Fruit fly (Drosophila melanogaster) whole organism, embryonic: ENCODE results near the gene CG15473.

Experiments
- Abd-B ChIP-seq: fragments of 200-800 bp; sonication (Bioruptor generic); optimal IDR thresholded peaks from 2 replicates; lab custom pipeline; 2018; ENCODE audit warnings: missing biosample characterization, mild to moderate bottlenecking, missing genetic modification characterization, moderate library complexity
- B-H2 ChIP-seq: fragments of 200-800 bp; sonication (Bioruptor generic); optimal IDR thresholded peaks from 2 replicates; lab custom pipeline; 2018; ENCODE audit warnings: missing biosample characterization, mild to moderate bottlenecking, missing genetic modification characterization
- Blimp-1 ChIP-seq: fragments of 200-800 bp; sonication (Bioruptor generic); optimal IDR thresholded peaks from 3 replicates; lab custom pipeline; 2018; ENCODE audit warnings: missing biosample characterization, missing genetic modification characterization, mild to moderate bottlenecking, moderate library complexity, missing genetic modification reagents
- CG10209 ChIP-seq: fragments of 200-800 bp; sonication (Bioruptor generic); optimal IDR thresholded peaks from 3 replicates; lab custom pipeline; 2017; ENCODE audit warnings: missing biosample characterization, mild to moderate bottlenecking, missing genetic modification characterization, missing genetic modification reagents
- CG1024 ChIP-seq: fragments of 200-800 bp; sonication (Bioruptor generic); IDR thresholded peaks from 2 replicates; pipeline ENCODE4 v1.3.6; 2022; ENCODE audit warnings: missing biosample characterization, missing genetic modification characterization
- CG10274 ChIP-seq: fragments of 200-800 bp; sonication (Bioruptor generic); optimal IDR thresholded peaks from 3 replicates; lab custom pipeline; 2017; ENCODE audit warnings: missing biosample characterization, mild to moderate bottlenecking, missing genetic modification characterization
- CG10543 ChIP-seq: fragments of 200-800 bp; sonication (Bioruptor generic); optimal IDR thresholded peaks from 3 replicates; lab custom pipeline; 2017; ENCODE audit warnings: missing biosample characterization, mild to moderate bottlenecking, missing genetic modification characterization, moderate library complexity
- CG12071 ChIP-seq: fragments of 200-800 bp; sonication (Bioruptor generic); optimal IDR thresholded peaks from 3 replicates; lab custom pipeline; 2018; ENCODE audit warnings: missing biosample characterization, mild to moderate bottlenecking, missing genetic modification characterization
- CG12155 ChIP-seq: fragments of 200-800 bp; sonication (Bioruptor generic); optimal IDR thresholded peaks from 3 replicates; lab custom pipeline; 2016; ENCODE audit warnings: missing biosample characterization, missing genetic modification characterization
- CG13624 ChIP-seq: fragments of 200-800 bp; sonication (Bioruptor generic); optimal IDR thresholded peaks from 2 replicates; lab custom pipeline; 2016; ENCODE audit warnings: missing biosample characterization, missing genetic modification characterization
- CG13775 ChIP-seq: fragments of 200-800 bp; sonication (Bioruptor generic); optimal IDR thresholded peaks from 3 replicates; lab custom pipeline; 2017; ENCODE audit warnings: missing biosample characterization, mild to moderate bottlenecking, missing genetic modification characterization
- CG13894 ChIP-seq: fragments of 200-800 bp; sonication (Bioruptor generic); optimal IDR thresholded peaks from 3 replicates; lab custom pipeline; 2018; ENCODE audit warnings: missing biosample characterization, mild to moderate bottlenecking, missing genetic modification characterization, moderate library complexity
- CG15514 ChIP-seq: fragments of 200-800 bp; sonication (Bioruptor generic); optimal IDR thresholded peaks from 3 replicates; lab custom pipeline; 2017; ENCODE audit warnings: missing biosample characterization, missing genetic modification characterization, mild to moderate bottlenecking, moderate library complexity, missing genetic modification reagents
- CG17186 ChIP-seq: fragments of 200-800 bp; sonication (Bioruptor generic); optimal IDR thresholded peaks from 3 replicates; lab custom pipeline; 2017; ENCODE audit warnings: missing biosample characterization, missing genetic modification reagents, missing genetic modification characterization
- CG18262 ChIP-seq: fragments of 200-800 bp; optimal IDR thresholded peaks from 3 replicates; lab custom pipeline; 2019; ENCODE audit warnings: missing biosample characterization, mild to moderate bottlenecking, missing genetic modification characterization, moderate library complexity
- CG3065 ChIP-seq: fragments of 200-800 bp; sonication (Bioruptor generic); optimal IDR thresholded peaks from 2 replicates; lab custom pipeline; 2016; ENCODE audit warnings: missing biosample characterization, missing genetic modification characterization
- CG3407 ChIP-seq: fragments of 200-800 bp; sonication (Bioruptor generic); optimal IDR thresholded peaks from 2 replicates; lab custom pipeline; 2018; ENCODE audit warnings: missing biosample characterization, mild to moderate bottlenecking, missing genetic modification characterization
- CG4820 ChIP-seq: fragments of 200-800 bp; sonication (Bioruptor generic); optimal IDR thresholded peaks from 3 replicates; lab custom pipeline; 2016; ENCODE audit warnings: missing biosample characterization, missing genetic modification characterization
- CG6254 ChIP-seq: fragments of 200-800 bp; sonication (Bioruptor generic); optimal IDR thresholded peaks from 3 replicates; lab custom pipeline; 2017; ENCODE audit warnings: mild to moderate bottlenecking, missing biosample characterization, missing genetic modification reagents, missing genetic modification characterization
- CG6654 ChIP-seq: fragments of 200-800 bp; sonication (Bioruptor generic); optimal IDR thresholded peaks from 2 replicates; lab custom pipeline; 2017; ENCODE audit warnings: missing biosample characterization, mild to moderate bottlenecking, missing genetic modification characterization
- CG6765 ChIP-seq: fragments of 200-800 bp; sonication (Bioruptor generic); optimal IDR thresholded peaks from 3 replicates; lab custom pipeline; 2017; ENCODE audit warnings: missing biosample characterization, mild to moderate bottlenecking, missing genetic modification characterization
- CG7271 ChIP-seq: fragments of 200-800 bp; sonication (Bioruptor generic); optimal IDR thresholded peaks from 2 replicates; lab custom pipeline; 2018; ENCODE audit warnings: missing biosample characterization, mild to moderate bottlenecking, missing genetic modification characterization, moderate library complexity
- CG7839 ChIP-seq: fragments of 200-800 bp; sonication (Bioruptor generic); optimal IDR thresholded peaks from 3 replicates; lab custom pipeline; 2018; ENCODE audit warnings: missing biosample characterization, mild to moderate bottlenecking, missing genetic modification characterization, moderate library complexity
- CG7963 ChIP-seq: fragments of 200-800 bp; sonication (Bioruptor generic); IDR thresholded peaks from 3 replicates; pipeline ENCODE4 v1.3.6; 2022; ENCODE audit warnings: missing biosample characterization, missing genetic modification characterization; ENCODE audit not compliant: partially characterized antibody
- Dip2 ChIP-seq: fragments of 200-800 bp; sonication (Bioruptor generic); IDR thresholded peaks from 2 replicates; pipeline ENCODE4 v1.3.6; 2022; ENCODE audit warnings: missing biosample characterization, missing genetic modification characterization
- Fer2 ChIP-seq: fragments of 200-800 bp; sonication (Bioruptor generic); optimal IDR thresholded peaks from 2 replicates; lab custom pipeline; 2018; ENCODE audit warnings: missing biosample characterization, mild to moderate bottlenecking, missing genetic modification characterization, moderate library complexity
- HLH4C ChIP-seq: fragments of 200-800 bp; sonication (Bioruptor generic); IDR thresholded peaks from 3 replicates; pipeline ENCODE4 v1.3.6; 2022; ENCODE audit warnings: missing biosample characterization, missing genetic modification characterization; ENCODE audit not compliant: partially characterized antibody
- Hey ChIP-seq: fragments of 200-800 bp; sonication (Bioruptor generic); optimal IDR thresholded peaks from 3 replicates; lab custom pipeline; 2018; ENCODE audit warnings: missing biosample characterization, mild to moderate bottlenecking, missing genetic modification characterization
- HmgD ChIP-seq: fragments of 200-800 bp; sonication (Bioruptor generic); optimal IDR thresholded peaks from 3 replicates; lab custom pipeline; 2016; ENCODE audit warnings: missing biosample characterization, missing genetic modification characterization
- Hmr ChIP-seq: fragments of 200-800 bp; sonication (Bioruptor generic); optimal IDR thresholded peaks from 3 replicates; lab custom pipeline; 2017; ENCODE audit warnings: mild to moderate bottlenecking, missing biosample characterization, missing genetic modification reagents, missing genetic modification characterization
- Mad ChIP-seq: fragments of 200-800 bp; sonication (Bioruptor generic); optimal IDR thresholded peaks from 2 replicates; lab custom pipeline; 2016; ENCODE audit warnings: missing biosample characterization, missing genetic modification characterization
- Max ChIP-seq: fragments of 200-800 bp; sonication (Bioruptor generic); optimal IDR thresholded peaks from 2 replicates; lab custom pipeline; 2016; ENCODE audit warnings: missing biosample characterization, mild to moderate bottlenecking, missing genetic modification characterization
- Ravus ChIP-seq: fragments of 200-800 bp; sonication (Bioruptor generic); IDR thresholded peaks from 2 replicates; pipeline ENCODE4 v1.3.6; 2022; ENCODE audit warnings: missing biosample characterization, missing genetic modification characterization
- Spps ChIP-seq: fragments of 200-800 bp; sonication (Bioruptor generic); optimal IDR thresholded peaks from 2 replicates; lab custom pipeline; 2018; ENCODE audit warnings: missing biosample characterization, mild to moderate bottlenecking, missing genetic modification characterization
- ap ChIP-seq: fragments of 200-800 bp; sonication (Bioruptor generic); IDR thresholded peaks from 2 replicates; pipeline ENCODE4 v1.3.6; 2022; ENCODE audit warnings: missing biosample characterization, missing genetic modification characterization
- az2 ChIP-seq: fragments of 200-800 bp; sonication (Bioruptor generic); optimal IDR thresholded peaks from 3 replicates; lab custom pipeline; 2016; ENCODE audit warnings: missing biosample characterization, missing genetic modification characterization
- bab2 ChIP-seq: fragments of 200-800 bp; sonication (Bioruptor generic); optimal IDR thresholded peaks from 2 replicates; lab custom pipeline; 2016; ENCODE audit warnings: missing biosample characterization, missing genetic modification characterization
- btn ChIP-seq: fragments of 200-800 bp; sonication (Bioruptor generic); optimal IDR thresholded peaks from 2 replicates; lab custom pipeline; 2016; ENCODE audit warnings: missing biosample characterization, missing genetic modification characterization
- chinmo ChIP-seq: fragments of 200-800 bp; sonication (Bioruptor generic); IDR thresholded peaks from 4 replicates; pipeline ENCODE4 v1.3.6; 2022; ENCODE audit warnings: missing biosample characterization, missing genetic modification characterization; ENCODE audit not compliant: partially characterized antibody
- ci ChIP-seq: fragments of 200-800 bp; sonication (Bioruptor generic); IDR thresholded peaks from 3 replicates; pipeline ENCODE4 v1.3.6; 2022; ENCODE audit warnings: missing biosample characterization, missing genetic modification characterization
- danr ChIP-seq: fragments of 200-800 bp; sonication (Bioruptor generic); IDR thresholded peaks from 2 replicates; pipeline ENCODE4 v1.3.6; 2022; ENCODE audit warnings: missing biosample characterization, missing genetic modification characterization
- dimm ChIP-seq: fragments of 200-800 bp; sonication (Bioruptor generic); IDR thresholded peaks from 2 replicates; pipeline ENCODE4 v1.3.6; 2022; ENCODE audit warnings: missing biosample characterization, missing genetic modification characterization
- eve ChIP-seq, 2 experiments: fragments of >200 bp; optimal IDR thresholded peaks; 2 replicates each; lab custom pipeline; 2017; ENCODE audit warnings: missing biosample characterization in 2 of 2, missing genetic modification characterization in 2 of 2
- fd64A ChIP-seq: fragments of 200-800 bp; sonication (Bioruptor generic); optimal IDR thresholded peaks from 3 replicates; lab custom pipeline; 2018; ENCODE audit warnings: missing biosample characterization, mild to moderate bottlenecking, missing genetic modification characterization
- fu2 ChIP-seq: fragments of 200-800 bp; sonication (Bioruptor generic); optimal IDR thresholded peaks from 2 replicates; lab custom pipeline; 2016; ENCODE audit warnings: missing biosample characterization, missing genetic modification characterization
- lilli ChIP-seq: fragments of 200-800 bp; sonication (Bioruptor generic); optimal IDR thresholded peaks from 3 replicates; lab custom pipeline; 2016; ENCODE audit warnings: missing biosample characterization, missing genetic modification characterization
- mam ChIP-seq: fragments of 200-800 bp; sonication (Bioruptor generic); optimal IDR thresholded peaks from 3 replicates; lab custom pipeline; 2016; ENCODE audit warnings: missing biosample characterization, missing genetic modification characterization
- org-1 ChIP-seq: fragments of 200-800 bp; sonication (Bioruptor generic); optimal IDR thresholded peaks from 2 replicates; lab custom pipeline; 2017; ENCODE audit warnings: missing biosample characterization, missing genetic modification characterization
- seq ChIP-seq: fragments of 200-800 bp; sonication (Bioruptor generic); IDR thresholded peaks from 2 replicates; pipeline ENCODE4 v1.3.6; 2022; ENCODE audit warnings: missing biosample characterization, missing genetic modification characterization
- sna ChIP-seq: fragments of 200-800 bp; sonication (Bioruptor generic); IDR thresholded peaks from 2 replicates; pipeline ENCODE4 v1.3.6; 2022; ENCODE audit warnings: missing biosample characterization, missing genetic modification characterization; ENCODE audit not compliant: partially characterized antibody
- wdn ChIP-seq: fragments of 200-800 bp; sonication (Bioruptor generic); IDR thresholded peaks from 2 replicates; pipeline ENCODE4 v1.3.6; 2022; ENCODE audit warnings: missing biosample characterization, missing genetic modification characterization

Gene CG15473

DNA sequence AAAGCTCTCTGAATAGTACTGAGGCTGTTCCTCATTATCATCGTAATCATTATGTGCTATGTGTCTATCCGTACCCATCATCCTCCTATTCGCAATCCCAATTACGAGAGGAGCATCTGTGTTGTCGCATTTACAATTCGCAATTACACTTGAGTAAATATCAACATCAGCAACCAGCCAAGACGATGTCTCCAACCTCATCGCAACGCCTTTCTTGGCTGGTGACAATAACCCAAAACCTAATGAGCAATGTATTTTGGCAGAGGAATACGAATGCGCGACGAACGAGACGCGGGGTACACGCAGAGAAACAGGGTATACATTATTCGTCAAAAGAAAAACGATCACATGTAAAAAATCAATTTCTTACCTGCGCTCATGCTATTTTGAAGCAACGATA, 43.8 kb downstream of the CG15473 start (continued):
- TF ChIP-seq sna (GFP tag; lab: Robert Waterston, UW) (no peak), fd64A (GFP tag; lab: Kevin White, UChicago) (no peak), CG6765 (GFP tag; lab: Kevin White, UChicago) (peak; percentile 39), CG1024 (GFP tag; lab: Robert Waterston, UW) (no peak), Hmr (GFP tag; lab: Kevin White, UChicago) (peak; percentile 69), CG3065 (GFP tag; lab: Kevin White, UChicago) (no peak), CG4820 (GFP tag; lab: Kevin White, UChicago) (no peak), wdn (GFP tag; lab: Robert Waterston, UW) (no peak), CG13624 (GFP tag; lab: Kevin White, UChicago) (no peak), Hey (tag; lab: Kevin White, UChicago) (peak; percentile 23), btn (GFP tag; lab: Kevin White, UChicago) (no peak), Blimp-1 (GFP tag; lab: Kevin White, UChicago) (no peak), CG10543 (no peak), HLH4C (GFP tag; lab: Robert Waterston, UW) (no peak), mam (GFP tag; lab: Kevin White, UChicago) (no peak), az2 (GFP tag; lab: Kevin White, UChicago) (no peak), Ravus (GFP tag; lab: Robert Waterston, UW) (no peak), eve (GFP tag; optimal IDR thresholded peaks at IDR 0.05; lab: Kevin White, UChicago) (peak in 1 of 2 experiments; percentile 10), Fer2 (tag; lab: Kevin White, UChicago) (no peak), CG13894 (tag; lab: Kevin White, UChicago) (peak; percentile 39), B-H2 (GFP tag; lab: Kevin White, UChicago) (peak; percentile 48), bab2 (GFP tag; lab: Kevin White, UChicago) (peak; percentile 28), CG3407 (peak; percentile 16), Spps (tag; lab: Kevin White, UChicago) (no peak), CG10209 (GFP tag; lab: Kevin White, UChicago) (peak; percentile 46), danr (GFP tag; lab: Robert Waterston, UW) (no peak)

DNA sequence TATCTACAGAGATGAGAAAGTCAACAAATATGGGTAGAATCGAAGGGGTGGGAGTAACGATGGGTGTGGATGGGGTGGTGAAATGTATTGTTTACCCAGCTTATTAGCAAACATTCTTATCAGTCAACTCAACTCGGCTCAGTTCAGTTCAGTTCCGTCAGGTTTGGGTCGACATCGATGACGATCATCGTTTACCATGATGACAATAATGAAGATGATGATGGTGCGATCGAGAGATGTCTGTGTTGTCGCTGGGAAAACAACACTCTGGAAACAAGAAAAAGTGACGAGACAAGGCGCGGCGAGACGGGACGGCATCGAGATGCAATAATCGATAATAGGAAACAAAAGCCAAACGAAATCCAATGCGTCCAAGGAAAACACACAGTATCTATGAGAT, 44.6 kb downstream of the CG15473 start:
- TF ChIP-seq dimm (GFP tag; lab: Robert Waterston, UW) (no peak), Max (GFP tag; lab: Kevin White, UChicago) (no peak), CG17186 (GFP tag; lab: Kevin White, UChicago) (peak; percentile 9), CG18262 (peak; percentile 21), org-1 (peak; percentile 59), CG6254 (peak; percentile 4), lilli (GFP tag; lab: Kevin White, UChicago) (no peak), CG13775 (GFP tag; lab: Kevin White, UChicago) (no peak), CG6654 (GFP tag; lab: Kevin White, UChicago) (no peak), CG12155 (GFP tag; lab: Kevin White, UChicago) (no peak), CG12071 (GFP tag; lab: Kevin White, UChicago) (no peak), ci (GFP tag; lab: Robert Waterston, UW) (no peak), CG7963 (GFP tag; lab: Robert Waterston, UW) (no peak), fu2 (GFP tag; lab: Kevin White, UChicago) (no peak), CG15514 (GFP tag; lab: Kevin White, UChicago) (no peak), Abd-B (GFP tag; lab: Kevin White, UChicago) (no peak), HmgD (GFP tag; lab: Kevin White, UChicago) (no peak), Dip2 (GFP tag; lab: Robert Waterston, UW) (no peak), Mad (no peak), CG7271 (tag; lab: Kevin White, UChicago) (no peak), seq (GFP tag; lab: Robert Waterston, UW) (no peak), CG10274 (no peak), chinmo (no peak), CG7839 (tag; lab: Kevin White, UChicago) (no peak), ap (GFP tag; lab: Robert Waterston, UW) (no peak)
